Fruit fly (Drosophila melanogaster) whole organism, adult: Measurements from ENCODE around the gene CycH.

Experiments used
- CG11617 ChIP-seq: fragments of 200-800 bp; sonication (Bioruptor generic); optimal IDR thresholded peaks from 2 replicates; lab custom pipeline; 2017; ENCODE audit warnings: mild to moderate bottlenecking, missing biosample characterization, missing genetic modification reagents, missing genetic modification characterization
- CG14711 ChIP-seq: fragments of 200-800 bp; sonication (Bioruptor generic); optimal IDR thresholded peaks from 2 replicates; lab custom pipeline; 2018; ENCODE audit warnings: missing biosample characterization, mild to moderate bottlenecking, missing genetic modification characterization, moderate library complexity
- CG7045 ChIP-seq: fragments of 200-800 bp; sonication (Bioruptor generic); optimal IDR thresholded peaks from 2 replicates; lab custom pipeline; 2017; ENCODE audit warnings: missing biosample characterization, mild to moderate bottlenecking, missing genetic modification characterization
- Mnt ChIP-seq: fragments of 200-800 bp; sonication (Bioruptor generic); optimal IDR thresholded peaks from 2 replicates; lab custom pipeline; 2016; ENCODE audit warnings: missing biosample characterization, mild to moderate bottlenecking, missing genetic modification characterization
- cic ChIP-seq: fragments of 200-800 bp; sonication (Bioruptor generic); optimal IDR thresholded peaks from 2 replicates; lab custom pipeline; 2017; ENCODE audit warnings: missing biosample characterization, mild to moderate bottlenecking, missing genetic modification characterization, moderate library complexity

DNA sequence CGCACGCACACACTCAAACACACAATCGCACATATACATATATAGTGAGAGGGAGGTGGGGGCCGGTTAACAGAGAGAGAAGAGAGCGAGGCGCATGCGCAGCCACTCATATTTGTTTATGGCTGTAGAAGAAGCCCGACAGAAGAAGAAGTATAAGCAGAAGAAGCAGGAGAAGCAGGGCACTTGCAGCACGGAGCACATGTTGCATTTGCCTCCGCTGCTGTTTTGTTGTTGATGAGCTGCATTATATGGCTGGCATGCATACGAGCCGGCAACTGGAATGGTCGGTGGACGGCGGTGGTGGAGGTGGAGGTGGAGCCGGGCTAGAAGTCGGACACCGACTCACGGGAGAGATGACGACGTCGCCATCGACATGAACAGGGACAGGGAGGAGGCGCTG is 21.4 kb upstream of the CycH start:
- TF ChIP-seq CG11617 (GFP tag; lab: Kevin White, UChicago) (no peak), Mnt (GFP tag; lab: Kevin White, UChicago) (no peak), CG14711 (no peak), CG7045 (GFP tag; lab: Kevin White, UChicago) (no peak), cic (GFP tag; lab: Kevin White, UChicago) (no peak)
